Fruit fly (Drosophila melanogaster): ENCODE results near the gene Lectin-galC1.

Gene Lectin-galC1

DNA sequence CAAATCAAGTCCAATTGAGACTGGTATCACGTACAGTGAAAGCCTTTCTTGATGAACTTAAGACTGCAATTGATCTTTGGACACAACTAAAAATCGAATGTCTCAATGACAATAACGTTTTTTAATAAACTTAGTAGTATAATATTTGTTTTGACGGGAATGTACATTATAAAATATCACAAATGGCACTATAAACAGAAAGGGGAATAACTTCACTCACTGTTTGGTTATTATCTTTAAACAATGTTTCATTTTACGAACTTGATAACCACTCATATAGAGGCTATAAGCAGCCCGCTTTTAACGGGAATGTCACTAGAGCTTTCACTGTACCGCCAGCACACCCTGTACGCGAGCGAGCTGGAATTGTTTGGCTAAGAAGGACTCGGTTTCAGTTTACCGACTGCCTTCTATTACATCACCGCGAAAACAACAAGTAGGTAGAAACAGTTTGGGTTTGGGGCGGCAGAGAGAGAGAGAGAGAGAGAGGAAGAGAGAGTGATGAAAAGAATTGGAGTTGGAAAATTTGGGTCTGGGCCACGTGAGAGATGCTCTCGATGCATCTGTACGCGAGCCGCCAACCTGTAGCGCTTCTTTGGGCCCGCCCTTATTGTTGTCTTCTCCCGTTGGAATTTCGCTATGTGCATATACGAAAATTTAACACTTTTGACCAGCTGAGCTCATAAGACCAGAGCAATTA lies 19.5 kb upstream of the Lectin-galC1 start (continued):
- no peak for TF ChIP-seq CG33557 (GFP tag; optimal IDR thresholded peaks at IDR 0.05)
- peak; percentile 2 for TF ChIP-seq CG18262 (tag; optimal IDR thresholded peaks at IDR 0.05)
- TF ChIP-seq CG34422 (GFP tag; IDR thresholded peaks at IDR 0.05), result no peak
- no peak for TF ChIP-seq CG12744 (GFP tag; optimal IDR thresholded peaks at IDR 0.05)
- TF ChIP-seq Sox102F (GFP tag; optimal IDR thresholded peaks at IDR 0.05), result peak; percentile 22
- TF ChIP-seq da (GFP tag; optimal IDR thresholded peaks at IDR 0.05), result no peak
- 0 out of 2 replicates have a peak, but pooled peaks have one; percentile 13 for TF ChIP-seq Drgx (GFP tag; IDR thresholded peaks at IDR 0.05)
- no peak for TF ChIP-seq sna (GFP tag; IDR thresholded peaks at IDR 0.05; ENCODE audit: partially characterized antibody)
- TF ChIP-seq zf30C (GFP tag; optimal IDR thresholded peaks at IDR 0.05), result no peak
- no peak for TF ChIP-seq CG4424 (GFP tag; optimal IDR thresholded peaks at IDR 0.05)
- peak; percentile 32 for TF ChIP-seq Oli (tag; optimal IDR thresholded peaks at IDR 0.05)
- peak; percentile 40 for TF ChIP-seq CG7556 (GFP tag; optimal IDR thresholded peaks at IDR 0.05)
- no peak for TF ChIP-seq twi (tag; optimal IDR thresholded peaks at IDR 0.05)
- peak; percentile 39 for TF ChIP-seq CG3281 (GFP tag; optimal IDR thresholded peaks at IDR 0.05)
- TF ChIP-seq CG4617 (GFP tag; optimal IDR thresholded peaks at IDR 0.05; ENCODE audit: borderline replicate concordance), result no peak
- peak; percentile 40 for TF ChIP-seq CG13424 (tag; optimal IDR thresholded peaks at IDR 0.05)
- TF ChIP-seq gro (GFP tag; optimal IDR thresholded peaks at IDR 0.05), result no peak
- TF ChIP-seq CG12299 (tag; optimal IDR thresholded peaks at IDR 0.05), result no peak
- TF ChIP-seq C15 (GFP tag; IDR thresholded peaks at IDR 0.05), result no peak
- TF ChIP-seq unpg (GFP tag; optimal IDR thresholded peaks at IDR 0.05), result no peak
- no peak for TF ChIP-seq Max (GFP tag; optimal IDR thresholded peaks at IDR 0.05)
- no peak for TF ChIP-seq org-1 (GFP tag; optimal IDR thresholded peaks at IDR 0.05)
- TF ChIP-seq CG11456 (GFP tag; IDR thresholded peaks at IDR 0.05), result no peak
- no peak for TF ChIP-seq Antp (GFP tag; optimal IDR thresholded peaks at IDR 0.05)
- TF ChIP-seq CG3847 (GFP tag; IDR thresholded peaks at IDR 0.05), result no peak
- TF ChIP-seq nau (GFP tag; optimal IDR thresholded peaks at IDR 0.05), result peak; percentile 13
- peak; percentile 21 for TF ChIP-seq CG9727 (GFP tag; optimal IDR thresholded peaks at IDR 0.05)
- no peak for TF ChIP-seq rib (GFP tag; IDR thresholded peaks at IDR 0.05)
- TF ChIP-seq psq (GFP tag; optimal IDR thresholded peaks at IDR 0.05), result no peak
- TF ChIP-seq ind (GFP tag; optimal IDR thresholded peaks at IDR 0.05), result peak; percentile 22
- peak; percentile 32 for TF ChIP-seq lab (GFP tag; optimal IDR thresholded peaks at IDR 0.05)
- TF ChIP-seq CG5180 (GFP tag; optimal IDR thresholded peaks at IDR 0.05), result no peak
- no peak for TF ChIP-seq Sox100B (GFP tag; optimal IDR thresholded peaks at IDR 0.05)
- TF ChIP-seq Dp (GFP tag; optimal IDR thresholded peaks at IDR 0.05), result no peak
- TF ChIP-seq klu (GFP tag; IDR thresholded peaks at IDR 0.05), result no peak
- no peak for TF ChIP-seq CG9876 (GFP tag; optimal IDR thresholded peaks at IDR 0.05)
- TF ChIP-seq tio (GFP tag; optimal IDR thresholded peaks at IDR 0.05), result peak; percentile 49
- TF ChIP-seq tll (GFP tag; optimal IDR thresholded peaks at IDR 0.05), result no peak
- peak; percentile 6 for TF ChIP-seq CG8924 (tag; optimal IDR thresholded peaks at IDR 0.05)
- TF ChIP-seq CG3065 (GFP tag; optimal IDR thresholded peaks at IDR 0.05), result no peak
- TF ChIP-seq az2 (GFP tag; optimal IDR thresholded peaks at IDR 0.05), result peak; percentile 16
- TF ChIP-seq ac (GFP tag; optimal IDR thresholded peaks at IDR 0.05), result no peak
- peak; percentile 72 for TF ChIP-seq Med (GFP tag)
- TF ChIP-seq phol (tag; optimal IDR thresholded peaks at IDR 0.05), result peak; percentile 29
- TF ChIP-seq sc (optimal IDR thresholded peaks at IDR 0.05), result no peak
- no peak for TF ChIP-seq sc (GFP tag; optimal IDR thresholded peaks at IDR 0.05)
- no peak for TF ChIP-seq btn (GFP tag; optimal IDR thresholded peaks at IDR 0.05)
- TF ChIP-seq ewg (GFP tag; optimal IDR thresholded peaks at IDR 0.05), result no peak
- no peak for TF ChIP-seq Dip3 (GFP tag; optimal IDR thresholded peaks at IDR 0.05)
- TF ChIP-seq CG8281 (tag; optimal IDR thresholded peaks at IDR 0.05), result no peak

All from whole organism, embryonic.